Fruit fly (Drosophila melanogaster) whole organism, pupa: ENCODE data around the gene Fdh.

Experiments used
- CG10348 ChIP-seq: fragments of 200-800 bp; sonication (Bioruptor generic); IDR thresholded peaks from 2 replicates; pipeline ENCODE4 v1.3.6; 2022; ENCODE audit warnings: missing biosample characterization, missing genetic modification characterization
- CG12605 ChIP-seq: fragments of 200-800 bp; sonication (Bioruptor generic); IDR thresholded peaks from 2 replicates; pipeline ENCODE4 v1.3.6; 2022; ENCODE audit warnings: missing biosample characterization, missing genetic modification characterization
- CG13204 ChIP-seq: fragments of 200-800 bp; sonication (Bioruptor generic); optimal IDR thresholded peaks from 2 replicates; lab custom pipeline; 2018; ENCODE audit warnings: missing biosample characterization, mild to moderate bottlenecking, missing genetic modification characterization, moderate library complexity
- CG14655 ChIP-seq: fragments of 200-800 bp; sonication (Bioruptor generic); optimal IDR thresholded peaks from 3 replicates; lab custom pipeline; 2017; ENCODE audit warnings: mild to moderate bottlenecking, missing biosample characterization, missing genetic modification reagents, missing genetic modification characterization
- CG15710 ChIP-seq: fragments of 200-800 bp; sonication (Bioruptor generic); optimal IDR thresholded peaks from 2 replicates; lab custom pipeline; 2018; ENCODE audit warnings: missing biosample characterization, mild to moderate bottlenecking, missing genetic modification characterization, moderate library complexity
- CG17806 ChIP-seq: fragments of 200-800 bp; sonication (Bioruptor generic); optimal IDR thresholded peaks from 2 replicates; lab custom pipeline; 2018; ENCODE audit warnings: missing biosample characterization, mild to moderate bottlenecking, missing genetic modification characterization, moderate library complexity
- CG32121 ChIP-seq: fragments of 200-800 bp; sonication (Bioruptor generic); IDR thresholded peaks from 2 replicates; pipeline ENCODE4 v1.3.6; 2022; ENCODE audit warnings: missing biosample characterization, missing genetic modification characterization
- CG34367 ChIP-seq: fragments of 200-800 bp; sonication (Bioruptor generic); optimal IDR thresholded peaks from 2 replicates; lab custom pipeline; 2018; ENCODE audit warnings: missing biosample characterization, mild to moderate bottlenecking, missing genetic modification characterization
- CG4496 ChIP-seq: fragments of 200-800 bp; sonication (Bioruptor generic); IDR thresholded peaks from 3 replicates; pipeline ENCODE4 v1.3.6; 2022; ENCODE audit warnings: missing biosample characterization, missing genetic modification characterization
- CG8159 ChIP-seq: fragments of 200-800 bp; sonication (Bioruptor generic); optimal IDR thresholded peaks from 3 replicates; lab custom pipeline; 2018; ENCODE audit warnings: missing biosample characterization, mild to moderate bottlenecking, missing genetic modification characterization, moderate library complexity
- CG8301 ChIP-seq: fragments of 200-800 bp; sonication (Bioruptor generic); optimal IDR thresholded peaks from 2 replicates; lab custom pipeline; 2018; ENCODE audit warnings: missing biosample characterization, mild to moderate bottlenecking, missing genetic modification characterization
- CG9948 ChIP-seq: fragments of 200-800 bp; sonication (Bioruptor generic); optimal IDR thresholded peaks from 2 replicates; lab custom pipeline; 2018; ENCODE audit warnings: missing biosample characterization, mild to moderate bottlenecking, missing genetic modification characterization, moderate library complexity
- D1 ChIP-seq: fragments of 200-800 bp; sonication (Bioruptor generic); optimal IDR thresholded peaks from 2 replicates; lab custom pipeline; 2018; ENCODE audit warnings: missing biosample characterization, mild to moderate bottlenecking, missing genetic modification characterization, moderate library complexity
- EcR ChIP-seq: fragments of 200-800 bp; sonication (Bioruptor generic); optimal IDR thresholded peaks from 3 replicates; lab custom pipeline; 2019; ENCODE audit warnings: missing biosample characterization, missing genetic modification characterization, mild to moderate bottlenecking, moderate library complexity, missing genetic modification reagents
- Ets98B ChIP-seq: fragments of 200-800 bp; sonication (Bioruptor generic); IDR thresholded peaks from 2 replicates; pipeline ENCODE4 v1.3.6; 2022; ENCODE audit warnings: missing biosample characterization, missing genetic modification characterization
- Pif1A ChIP-seq: fragments of 200-800 bp; sonication (Bioruptor generic); optimal IDR thresholded peaks from 3 replicates; lab custom pipeline; 2016; ENCODE audit warnings: missing biosample characterization, missing genetic modification characterization
- Pif1B ChIP-seq: fragments of 200-800 bp; sonication (Bioruptor generic); optimal IDR thresholded peaks from 3 replicates; lab custom pipeline; 2016; ENCODE audit warnings: missing biosample characterization, missing genetic modification characterization
- Snoo ChIP-seq: fragments of 200-800 bp; sonication (Bioruptor generic); optimal IDR thresholded peaks from 3 replicates; lab custom pipeline; 2017; ENCODE audit warnings: missing biosample characterization, mild to moderate bottlenecking, missing genetic modification characterization, inconsistent platforms
- fd96Ca ChIP-seq: fragments of 200-800 bp; sonication (Bioruptor generic); IDR thresholded peaks from 3 replicates; pipeline ENCODE4 v1.3.6; 2022; ENCODE audit warnings: missing biosample characterization, missing genetic modification characterization
- gl ChIP-seq: fragments of 200-800 bp; sonication (Bioruptor generic); optimal IDR thresholded peaks from 2 replicates; lab custom pipeline; 2018; ENCODE audit warnings: missing biosample characterization, mild to moderate bottlenecking, missing genetic modification characterization
- rn ChIP-seq: fragments of 200-800 bp; sonication (Bioruptor generic); IDR thresholded peaks from 2 replicates; pipeline ENCODE4 v1.3.6; 2022; ENCODE audit warnings: missing biosample characterization, missing genetic modification characterization

Fdh gene

DNA sequence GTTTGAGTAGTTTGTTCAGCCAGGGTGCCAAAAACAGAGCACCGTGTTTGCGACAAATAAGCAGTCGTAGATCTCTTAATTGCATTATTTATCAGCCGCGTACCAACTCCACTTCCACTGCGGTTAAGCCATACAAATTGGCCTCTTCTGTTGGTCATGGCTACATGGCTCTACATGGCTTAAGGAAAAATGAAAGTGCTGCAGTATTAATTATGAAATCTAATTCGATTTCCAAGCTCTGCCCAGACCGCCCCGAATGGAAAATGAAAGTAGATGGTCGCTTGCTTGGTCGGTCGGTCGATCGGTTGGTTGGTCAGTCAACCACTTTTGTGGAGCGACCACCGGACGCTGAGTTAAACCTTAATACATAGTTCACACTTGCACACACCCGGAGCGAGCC lies 35.3 kb downstream of the Fdh start:
- TF ChIP-seq rn = no peak

DNA sequence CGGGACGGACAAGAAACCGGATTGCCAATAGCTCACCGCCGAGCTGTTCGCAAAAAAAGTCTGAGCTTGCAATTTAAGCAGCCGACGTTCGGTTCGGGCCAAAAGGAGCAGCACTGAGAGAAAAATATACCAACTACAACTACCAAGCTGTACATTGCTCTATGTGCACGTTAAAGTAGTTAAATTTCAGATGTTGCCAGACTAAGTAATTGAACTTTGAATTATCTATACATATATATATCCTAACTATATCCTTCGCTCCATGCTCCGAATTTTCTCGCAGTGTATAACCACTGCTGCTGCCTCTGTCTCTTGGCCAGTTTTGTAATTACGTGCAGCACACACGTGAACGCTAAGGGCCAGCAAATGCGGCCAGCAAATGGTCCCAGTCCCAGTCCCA lies 37.3 kb downstream of the Fdh start:
- peak; percentile 96 for TF ChIP-seq Snoo (tag; lab: Kevin White, UChicago)
- TF ChIP-seq CG10348 (GFP tag; lab: Robert Waterston, UW) = peak; percentile 75
- peak; percentile 97 for TF ChIP-seq CG4496 (GFP tag; lab: Robert Waterston, UW)
- TF ChIP-seq CG32121 (GFP tag; lab: Robert Waterston, UW) = peak; percentile 93
- peak; percentile 93 for TF ChIP-seq CG8159
- TF ChIP-seq gl = peak; percentile 92
- peak; percentile 96 for TF ChIP-seq CG8301 (tag; lab: Kevin White, UChicago)
- TF ChIP-seq D1 (tag; lab: Kevin White, UChicago) = peak; percentile 68
- TF ChIP-seq CG17806 (tag; lab: Kevin White, UChicago) = peak; percentile 94
- TF ChIP-seq rn = peak; percentile 92
- TF ChIP-seq fd96Ca (GFP tag; lab: Robert Waterston, UW) = peak; percentile 97
- peak; percentile 96 for TF ChIP-seq CG13204 (GFP tag; lab: Kevin White, UChicago)
- TF ChIP-seq CG12605 (GFP tag; lab: Robert Waterston, UW) = peak; percentile 96
- peak; percentile 94 for TF ChIP-seq CG15710 (tag; lab: Kevin White, UChicago)
- TF ChIP-seq CG34367 = peak; percentile 95
- TF ChIP-seq CG9948 (tag; lab: Kevin White, UChicago) = peak; percentile 94
- peak; percentile 96 for TF ChIP-seq Pif1B (GFP tag; lab: Kevin White, UChicago)
- peak; percentile 96 for TF ChIP-seq Pif1A (GFP tag; lab: Kevin White, UChicago)
- peak; percentile 96 for TF ChIP-seq CG14655 (GFP tag; lab: Kevin White, UChicago)
- TF ChIP-seq EcR (GFP tag; lab: Kevin White, UChicago) = peak; percentile 67
- peak; percentile 96 for TF ChIP-seq Ets98B

DNA sequence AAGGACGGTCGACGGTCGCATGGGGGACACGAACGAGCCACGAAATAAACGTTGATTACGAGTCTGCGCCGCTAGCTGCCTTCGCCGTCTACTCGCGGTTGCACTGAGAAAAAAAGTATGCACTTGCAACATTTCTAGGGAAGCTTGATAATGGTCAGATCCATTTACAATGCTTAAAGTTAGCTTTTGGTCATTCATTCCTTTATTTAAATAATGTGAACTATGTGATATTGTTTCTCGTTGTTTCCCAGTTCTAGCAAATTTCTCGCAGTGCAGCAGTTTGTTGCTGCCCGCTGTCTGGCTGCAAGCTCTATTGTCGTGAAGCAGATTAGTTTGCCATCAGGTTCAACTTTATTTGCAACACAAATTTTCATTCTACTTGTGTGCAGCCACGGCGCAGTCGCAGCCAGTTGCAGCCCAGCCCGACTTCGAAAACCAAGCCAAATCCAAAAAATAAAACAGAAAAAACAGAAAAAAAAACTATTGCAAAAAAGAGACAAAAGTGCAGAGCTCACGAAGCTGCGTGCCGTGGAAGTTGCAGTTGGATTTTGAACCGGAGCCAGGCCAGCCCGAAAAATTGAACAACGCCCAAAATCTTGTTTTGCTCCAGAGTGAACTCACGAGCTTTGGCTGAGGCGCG lies 39.5 kb downstream of the Fdh start:
- TF ChIP-seq CG14655 (GFP tag; lab: Kevin White, UChicago) (peak; percentile 96), gl (peak; percentile 91), rn (peak; percentile 79), Snoo (tag; lab: Kevin White, UChicago) (peak; percentile 27), CG10348 (GFP tag; lab: Robert Waterston, UW) (peak; percentile 38; the same call in 1 of the 2 replicates), CG34367 (peak; percentile 62), EcR (GFP tag; lab: Kevin White, UChicago) (no peak), CG32121 (GFP tag; lab: Robert Waterston, UW) (peak; percentile 93), CG4496 (GFP tag; lab: Robert Waterston, UW) (peak; percentile 96), CG8159 (peak; percentile 91), CG17806 (tag; lab: Kevin White, UChicago) (peak; percentile 94), D1 (tag; lab: Kevin White, UChicago) (peak; percentile 72), CG13204 (GFP tag; lab: Kevin White, UChicago) (peak; percentile 37), CG15710 (tag; lab: Kevin White, UChicago) (peak; percentile 73), CG9948 (tag; lab: Kevin White, UChicago) (peak; percentile 89), CG12605 (GFP tag; lab: Robert Waterston, UW) (peak; percentile 77), Ets98B (peak; percentile 90), CG8301 (tag; lab: Kevin White, UChicago) (peak; percentile 96), Pif1B (GFP tag; lab: Kevin White, UChicago) (peak; percentile 88), Pif1A (GFP tag; lab: Kevin White, UChicago) (peak; percentile 92), fd96Ca (GFP tag; lab: Robert Waterston, UW) (peak; percentile 97)

DNA sequence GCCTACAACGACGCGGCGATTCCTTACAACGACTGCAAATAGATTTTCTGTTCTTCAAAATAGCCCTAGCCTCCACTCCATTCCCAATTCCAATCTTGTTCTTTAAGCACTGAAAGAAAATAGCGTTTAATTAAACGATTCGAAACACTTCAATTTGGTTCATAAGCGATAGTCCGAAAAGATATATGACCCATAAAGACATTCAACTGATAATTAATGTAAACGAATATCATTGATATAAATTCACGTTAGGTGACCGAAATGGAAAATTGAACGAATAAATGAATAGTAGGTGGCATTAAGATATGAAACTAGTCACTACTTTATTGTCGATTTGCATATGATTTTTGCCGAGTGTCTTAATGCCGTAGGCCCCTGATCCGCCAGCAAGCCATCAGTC lies 42.4 kb downstream of the Fdh start:
- TF ChIP-seq Snoo (tag; lab: Kevin White, UChicago) = no peak
- peak; percentile 14 for TF ChIP-seq Pif1B (GFP tag; lab: Kevin White, UChicago)
- peak; percentile 80 for TF ChIP-seq CG8159
- no peak for TF ChIP-seq CG4496 (GFP tag; lab: Robert Waterston, UW)
- no peak for TF ChIP-seq CG32121 (GFP tag; lab: Robert Waterston, UW)
- TF ChIP-seq fd96Ca (GFP tag; lab: Robert Waterston, UW) = no peak
- peak; percentile 42 for TF ChIP-seq Pif1A (GFP tag; lab: Kevin White, UChicago)
- TF ChIP-seq rn = no peak
- TF ChIP-seq D1 (tag; lab: Kevin White, UChicago) = no peak
- peak; percentile 74 for TF ChIP-seq CG9948 (tag; lab: Kevin White, UChicago)
- TF ChIP-seq gl = peak; percentile 23
- TF ChIP-seq CG17806 (tag; lab: Kevin White, UChicago) = peak; percentile 72
- peak; percentile 54 for TF ChIP-seq CG8301 (tag; lab: Kevin White, UChicago)
- no peak for TF ChIP-seq CG10348 (GFP tag; lab: Robert Waterston, UW)
- TF ChIP-seq Ets98B = no peak
- peak; percentile 67 for TF ChIP-seq CG14655 (GFP tag; lab: Kevin White, UChicago)
- TF ChIP-seq CG12605 (GFP tag; lab: Robert Waterston, UW) = no peak
- no peak for TF ChIP-seq CG13204 (GFP tag; lab: Kevin White, UChicago)
- peak; percentile 70 for TF ChIP-seq CG34367
- peak; percentile 77 for TF ChIP-seq CG15710 (tag; lab: Kevin White, UChicago)
- no peak for TF ChIP-seq EcR (GFP tag; lab: Kevin White, UChicago)

DNA sequence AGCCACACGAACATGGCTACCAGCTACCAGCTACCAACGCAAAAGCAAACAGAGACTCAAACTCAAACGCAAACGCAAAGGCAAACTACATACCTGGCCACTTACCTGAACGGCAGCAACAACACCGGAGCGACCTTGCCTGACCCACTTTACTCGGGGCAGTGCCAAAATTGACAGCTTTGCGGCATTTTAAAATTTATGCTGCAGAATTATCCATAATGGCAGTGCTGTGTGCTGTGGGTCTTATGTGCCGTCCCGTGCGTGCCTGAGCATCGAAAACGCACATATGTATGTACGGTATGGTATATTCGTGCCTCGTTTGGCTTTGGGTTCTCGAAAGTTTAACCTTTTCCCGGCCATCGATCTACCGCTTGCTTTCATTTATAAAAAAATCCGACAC lies 43.5 kb downstream of the Fdh start:
- TF ChIP-seq Snoo (tag; lab: Kevin White, UChicago) (no peak), gl (no peak), rn (no peak)
- TF ChIP-seq, all 21 proteins: peak for 0
